Worm (Caenorhabditis elegans): ENCODE measurements around the gene C35D10.1.

The C35D10.1 gene

ce11 chrIII:4844327-4844726, 35.2 kb upstream of the C35D10.1 start, which contains the start of the genes clec-157 and fkh-5:
clec-157 (minus strand) TSS chrIII:4844427.
fkh-5 (plus strand) TSS chrIII:4844662.
- TF ChIP-seq mxl-1 (tag; optimal IDR thresholded peaks at IDR 0.05) (no peak), efl-1 (GFP tag; optimal IDR thresholded peaks at IDR 0.05) (no peak), lin-26 (GFP tag; IDR thresholded peaks at IDR 0.05) (no peak), mcd-1 (GFP tag; IDR thresholded peaks at IDR 0.05) (no peak), repo-1 (tag; optimal IDR thresholded peaks at IDR 0.05) (no peak), ceh-58 (GFP tag; IDR thresholded peaks at IDR 0.05) (no peak), B0261.1 (tag; optimal IDR thresholded peaks at IDR 0.05) (no peak), unc-130 (GFP tag; optimal IDR thresholded peaks at IDR 0.05) (no peak), ceh-40 (GFP tag; IDR thresholded peaks at IDR 0.05) (no peak), egl-18 (GFP tag; IDR thresholded peaks at IDR 0.05) (no peak), chd-7 (tag; optimal IDR thresholded peaks at IDR 0.05) (no peak), cebp-2 (GFP tag; IDR thresholded peaks at IDR 0.05) (no peak), atf-7 (tag; optimal IDR thresholded peaks at IDR 0.05) (no peak), mel-28 (tag; optimal IDR thresholded peaks at IDR 0.05; ENCODE audit: borderline replicate concordance) (no peak), ekl-4 (GFP tag; IDR thresholded peaks at IDR 0.05) (no peak), ztf-28 (GFP tag; IDR thresholded peaks at IDR 0.05) (no peak), ztf-25 (GFP tag; IDR thresholded peaks at IDR 0.05) (no peak)

- TF ChIP-seq sea-2 (GFP tag; IDR thresholded peaks at IDR 0.05): no peak
- no peak for TF ChIP-seq nfyb-1 (GFP tag; IDR thresholded peaks at IDR 0.05)
- no peak for TF ChIP-seq nhr-90 (tag; optimal IDR thresholded peaks at IDR 0.05)
- TF ChIP-seq attf-5 (GFP tag; optimal IDR thresholded peaks at IDR 0.05): peak; percentile 37
- TF ChIP-seq lin-40 (tag; optimal IDR thresholded peaks at IDR 0.05): no peak
- no peak for TF ChIP-seq hrde-1 (tag; optimal IDR thresholded peaks at IDR 0.05; ENCODE audit: borderline replicate concordance)
- TF ChIP-seq D2030.7 (GFP tag; IDR thresholded peaks at IDR 0.05): no peak
- no peak for TF ChIP-seq chd-7 (tag; optimal IDR thresholded peaks at IDR 0.05)
- TF ChIP-seq sptf-2 (GFP tag; optimal IDR thresholded peaks at IDR 0.05): no peak
- peak; percentile 32; the same call in 1 of the 2 replicates for TF ChIP-seq hmg-1.2 (GFP tag; IDR thresholded peaks at IDR 0.05)
- TF ChIP-seq lin-54 (GFP tag; optimal IDR thresholded peaks at IDR 0.05): no peak
- no peak for TF ChIP-seq Y53G8AR.9 (GFP tag; conservative IDR thresholded peaks at IDR 0.05)
- TF ChIP-seq F23B12.7 (tag; optimal IDR thresholded peaks at IDR 0.05; ENCODE audit: insufficient read depth): no peak
- no peak for TF ChIP-seq hlh-26 (GFP tag; conservative IDR thresholded peaks at IDR 0.05)
- peak in 1 of 2 experiments; percentile 25 for TF ChIP-seq let-607 (tag; optimal IDR thresholded peaks at IDR 0.05)
These were observed 29.8 kb upstream of the C35D10.1 start, which contains the start of gene nonu-1 for ce11 chrIII:4849739-4850138. nonu-1 (minus strand) TSS chrIII:4849907.

- TF ChIP-seq mel-28 (tag; optimal IDR thresholded peaks at IDR 0.05; ENCODE audit: borderline replicate concordance) (no peak), madf-10 (tag; optimal IDR thresholded peaks at IDR 0.05) (no peak), snpc-3.4 (tag; optimal IDR thresholded peaks at IDR 0.05) (no peak), dpl-1 (GFP tag; optimal IDR thresholded peaks at IDR 0.05) (peak; percentile 14), efl-1 (GFP tag; optimal IDR thresholded peaks at IDR 0.05) (peak; percentile 4), Y79H2A.3 (GFP tag; conservative IDR thresholded peaks at IDR 0.05) (no peak), lin-54 (GFP tag; optimal IDR thresholded peaks at IDR 0.05) (peak; percentile 21), lin-35 (GFP tag; optimal IDR thresholded peaks at IDR 0.05) (peak in 1 of 3 experiments; percentile 29), lsl-1 (GFP tag; optimal IDR thresholded peaks at IDR 0.05) (peak; percentile 43)
These were observed 29.4 kb upstream of the C35D10.1 start, which contains the start of gene F26A1.1 for ce11 chrIII:4850139-4850538. F26A1.1 (plus strand) TSS chrIII:4850507.
